Worm (Caenorhabditis elegans) whole organism, young adult: ENCODE measurements around the gene Y49F6B.19.

Experiments
- ama-1 ChIP-seq, 3 experiments: fragments of 150-350 bp in 1 of 3; sonication (generic microtip) in 2 of 3; optimal IDR thresholded peaks; 2 replicates each; lab custom pipeline; 2014 to 2018; ENCODE audit warnings: missing biosample characterization in 2 of 3, missing genetic modification characterization in 2 of 3, missing genetic modification reagents in 2 of 3
- ekl-4 ChIP-seq: fragments of 200-800 bp; sonication (Bioruptor generic); IDR thresholded peaks from 2 replicates; pipeline ENCODE4 v1.3.6; 2022; ENCODE audit warnings: missing genetic modification reagents, missing genetic modification characterization, missing compliant biosample characterization
- rcor-1 ChIP-seq: fragments of 200-800 bp; sonication (Bioruptor generic); IDR thresholded peaks from 2 replicates; pipeline ENCODE4 v1.3.6; 2022; ENCODE audit warnings: missing genetic modification reagents, missing genetic modification characterization, missing compliant biosample characterization
- ztf-18 ChIP-seq: sonication (generic microtip); optimal IDR thresholded peaks from 2 replicates; lab custom pipeline; 2016; ENCODE audit warnings: missing genotype, mild to moderate bottlenecking, missing genetic modification characterization, missing compliant biosample characterization
- ztf-28 ChIP-seq: fragments of 200-800 bp; sonication (Bioruptor generic); IDR thresholded peaks from 2 replicates; pipeline ENCODE4 v1.3.6; 2022; ENCODE audit warnings: missing genetic modification reagents, missing genetic modification characterization, missing compliant biosample characterization

- no peak for TF ChIP-seq ztf-28 (GFP tag; lab: Robert Waterston, UW)
- TF ChIP-seq ama-1 (optimal IDR thresholded peaks at IDR 0.05; lab: Kevin White, UChicago): no peak
- TF ChIP-seq ama-1 (GFP tag; optimal IDR thresholded peaks at IDR 0.05; lab: Kevin White, UChicago): no peak
- TF ChIP-seq ztf-18 (tag; lab: Kevin White, UChicago): no peak
- TF ChIP-seq rcor-1 (GFP tag; lab: Robert Waterston, UW): no peak
- TF ChIP-seq ekl-4 (GFP tag; lab: Robert Waterston, UW): no peak
Measured at ce11 chrII:3556584-3556983, 44.4 kb upstream of the Y49F6B.19 start.
